Worm (Caenorhabditis elegans): ENCODE measurements around the gene F26G1.10.

Gene F26G1.10

ce11 chrII:4745281-4745680 is 28.9 kb upstream of the F26G1.10 start (continued):
- TF ChIP-seq snpc-1.2 (GFP tag; IDR thresholded peaks at IDR 0.05) (no peak), lin-1 (GFP tag; IDR thresholded peaks at IDR 0.05) (no peak), duxl-1 (tag; optimal IDR thresholded peaks at IDR 0.05; ENCODE audit: poor library complexity) (no peak), unc-62 (GFP tag; optimal IDR thresholded peaks at IDR 0.05 in 1 of 2) (no peak), unc-62 (tag; optimal IDR thresholded peaks at IDR 0.05) (no peak), Y105C5A.15 (GFP tag; IDR thresholded peaks at IDR 0.05) (no peak), mxl-2 (GFP tag; conservative IDR thresholded peaks at IDR 0.05) (peak; percentile 78), tra-1 (GFP tag; IDR thresholded peaks at IDR 0.05) (peak; percentile 39; the same call in 1 of the 2 replicates), mdt-29 (GFP tag; IDR thresholded peaks at IDR 0.05) (no peak), zfp-3 (GFP tag; conservative IDR thresholded peaks at IDR 0.05) (no peak), F49E8.2 (tag; optimal IDR thresholded peaks at IDR 0.05; ENCODE audit: borderline replicate concordance) (no peak), F37D6.2 (tag; optimal IDR thresholded peaks at IDR 0.05) (no peak), nhr-11 (tag; optimal IDR thresholded peaks at IDR 0.05) (peak; percentile 98), spr-3 (GFP tag; optimal IDR thresholded peaks at IDR 0.05) (no peak), dmd-9 (GFP tag; IDR thresholded peaks at IDR 0.05) (no peak), unc-39 (tag; optimal IDR thresholded peaks at IDR 0.05) (no peak), hlh-11 (tag; optimal IDR thresholded peaks at IDR 0.05) (peak; percentile 55), daf-19 (GFP tag; conservative IDR thresholded peaks at IDR 0.05) (no peak), set-16 (GFP tag; IDR thresholded peaks at IDR 0.05) (no peak)

ce11 chrII:4747063-4747462 is 27.1 kb upstream of the F26G1.10 start:
- TF ChIP-seq daf-8 (GFP tag; IDR thresholded peaks at IDR 0.05) (no peak), arid-1 (GFP tag; conservative IDR thresholded peaks at IDR 0.05) (no peak), nhr-6 (tag; optimal IDR thresholded peaks at IDR 0.05) (no peak), hlh-30 (tag; optimal IDR thresholded peaks at IDR 0.05; ENCODE audit: insufficient read depth) (peak; percentile 69), hlh-11 (tag; optimal IDR thresholded peaks at IDR 0.05) (peak; percentile 5), pha-4 (GFP tag; IDR thresholded peaks at IDR 0.05) (no peak), pha-4 (tag; optimal IDR thresholded peaks at IDR 0.05) (no peak), F26F4.8 (GFP tag; conservative IDR thresholded peaks at IDR 0.05) (no peak), mdt-29 (GFP tag; IDR thresholded peaks at IDR 0.05) (peak; percentile 16; the same call in 1 of the 2 replicates), nhr-48 (tag; optimal IDR thresholded peaks at IDR 0.05) (peak; percentile 62), mdl-1 (tag; optimal IDR thresholded peaks at IDR 0.05) (peak in 1 of 2 experiments; percentile 39), lsy-2 (tag; optimal IDR thresholded peaks at IDR 0.05) (peak in 1 of 2 experiments; percentile 51), hmg-1.1 (GFP tag; IDR thresholded peaks at IDR 0.05) (no peak), hif-1 (tag; optimal IDR thresholded peaks at IDR 0.05) (no peak), T20F7.1 (GFP tag; optimal IDR thresholded peaks at IDR 0.05) (no peak)

- peak in 1 of 2 experiments; percentile 2 for TF ChIP-seq lsy-2 (tag; optimal IDR thresholded peaks at IDR 0.05)
- TF ChIP-seq hlh-30 (tag; optimal IDR thresholded peaks at IDR 0.05; ENCODE audit: insufficient read depth): peak; percentile 26
- no peak for TF ChIP-seq unc-39 (tag; optimal IDR thresholded peaks at IDR 0.05)
- no peak for TF ChIP-seq nhr-28 (tag; optimal IDR thresholded peaks at IDR 0.05)
Observed at ce11 chrII:4747697-4748096, 26.5 kb upstream of the F26G1.10 start.

- TF ChIP-seq lin-38 (GFP tag; IDR thresholded peaks at IDR 0.05) (no peak), mdt-29 (GFP tag; IDR thresholded peaks at IDR 0.05) (peak; percentile 64; the same call in 1 of the 2 replicates), nhr-111 (GFP tag; optimal IDR thresholded peaks at IDR 0.05) (no peak), nhr-102 (tag; optimal IDR thresholded peaks at IDR 0.05) (no peak), vab-7 (GFP tag; IDR thresholded peaks at IDR 0.05) (no peak), hlh-11 (tag; optimal IDR thresholded peaks at IDR 0.05) (peak; percentile 4), zag-1 (tag; optimal IDR thresholded peaks at IDR 0.05) (no peak), ZK337.2 (GFP tag; IDR thresholded peaks at IDR 0.05) (no peak), ceh-20 (GFP tag; IDR thresholded peaks at IDR 0.05) (0 out of 2 replicates have a peak, but pooled peaks have one; percentile 14), ceh-44 (GFP tag; IDR thresholded peaks at IDR 0.05) (no peak), pha-4 (GFP tag; IDR thresholded peaks at IDR 0.05) (no peak), pha-4 (tag; optimal IDR thresholded peaks at IDR 0.05) (no peak), R02D3.7 (tag; optimal IDR thresholded peaks at IDR 0.05) (no peak), ceh-32 (tag; optimal IDR thresholded peaks at IDR 0.05; ENCODE audit: poor library complexity) (no peak), mes-2 (tag; optimal IDR thresholded peaks at IDR 0.05; ENCODE audit: poor library complexity, severe bottlenecking) (no peak), nhr-25 (tag; optimal IDR thresholded peaks at IDR 0.05; ENCODE audit: borderline replicate concordance, insufficient read depth) (no peak), duxl-1 (tag; optimal IDR thresholded peaks at IDR 0.05; ENCODE audit: poor library complexity) (no peak), hlh-30 (tag; optimal IDR thresholded peaks at IDR 0.05; ENCODE audit: insufficient read depth) (peak; percentile 66)
Observed at ce11 chrII:4748374-4748773, 25.8 kb upstream of the F26G1.10 start.

Data from whole organism, L4 larva.